Fruit fly (Drosophila melanogaster): Measurements from ENCODE around the gene Sxl.

The Sxl gene

dm6 chrX:7096495-7096995 is 1.3 kb downstream of the Sxl start (continued):
- TF ChIP-seq CG17186 (GFP tag; optimal IDR thresholded peaks at IDR 0.05) (peak; percentile 19), gce (GFP tag; IDR thresholded peaks at IDR 0.05) (0 out of 3 replicates have a peak, but pooled peaks have one; percentile 27), odd (GFP tag; optimal IDR thresholded peaks at IDR 0.05) (peak; percentile 75), CG5245 (GFP tag; optimal IDR thresholded peaks at IDR 0.05) (peak; percentile 53), CG1024 (GFP tag; IDR thresholded peaks at IDR 0.05) (no peak), Oli (tag; optimal IDR thresholded peaks at IDR 0.05) (peak; percentile 89), TFAM (GFP tag; optimal IDR thresholded peaks at IDR 0.05) (peak; percentile 2), CG7372 (GFP tag; IDR thresholded peaks at IDR 0.05) (peak; percentile 68; the same call in 1 of the 2 replicates), HmgD (GFP tag; optimal IDR thresholded peaks at IDR 0.05) (peak; percentile 26), Abd-B (GFP tag; optimal IDR thresholded peaks at IDR 0.05) (peak; percentile 69), CG15011 (GFP tag; optimal IDR thresholded peaks at IDR 0.05) (peak; percentile 80), CG7987 (GFP tag; optimal IDR thresholded peaks at IDR 0.05) (peak; percentile 68), zf30C (GFP tag; optimal IDR thresholded peaks at IDR 0.05) (no peak), Max (GFP tag; optimal IDR thresholded peaks at IDR 0.05) (peak; percentile 57), CG18476 (GFP tag; optimal IDR thresholded peaks at IDR 0.05) (peak; percentile 36), Bgb (GFP tag; IDR thresholded peaks at IDR 0.05; ENCODE audit: partially characterized antibody) (no peak), tna (GFP tag; IDR thresholded peaks at IDR 0.05; ENCODE audit: partially characterized antibody) (no peak), eve (GFP tag; optimal IDR thresholded peaks at IDR 0.05) (peak in 1 of 2 experiments; percentile 96), rib (GFP tag; IDR thresholded peaks at IDR 0.05) (peak; percentile 30; the same call in 1 of the 2 replicates), Tbp (GFP tag; optimal IDR thresholded peaks at IDR 0.05) (no peak), CG2129 (GFP tag; IDR thresholded peaks at IDR 0.05; ENCODE audit: partially characterized antibody) (no peak), CG12104 (GFP tag; optimal IDR thresholded peaks at IDR 0.05) (peak; percentile 71), C15 (GFP tag; IDR thresholded peaks at IDR 0.05) (no peak), sisA (GFP tag; IDR thresholded peaks at IDR 0.05) (peak; percentile 52), dmrt11E (tag; optimal IDR thresholded peaks at IDR 0.05) (peak; percentile 78), Antp (GFP tag; optimal IDR thresholded peaks at IDR 0.05) (peak; percentile 78), CG17328 (GFP tag; IDR thresholded peaks at IDR 0.05) (peak; percentile 67; the same call in 1 of the 2 replicates), NC2β (GFP tag; optimal IDR thresholded peaks at IDR 0.05) (peak; percentile 57), cato (GFP tag; optimal IDR thresholded peaks at IDR 0.05; ENCODE audit: borderline replicate concordance) (no peak), BEAF-32 (GFP tag; optimal IDR thresholded peaks at IDR 0.05) (no peak), CG4404 (GFP tag; IDR thresholded peaks at IDR 0.05) (peak; percentile 65; the same call in 1 of the 2 replicates), Gsc (GFP tag; IDR thresholded peaks at IDR 0.05) (no peak), Nf-YB (GFP tag; optimal IDR thresholded peaks at IDR 0.05) (peak; percentile 63), PHDP (tag; optimal IDR thresholded peaks at IDR 0.05) (peak; percentile 85), CG12236 (GFP tag; optimal IDR thresholded peaks at IDR 0.05) (peak; percentile 38), run (tag; optimal IDR thresholded peaks at IDR 0.05) (peak; percentile 51), chif (GFP tag; optimal IDR thresholded peaks at IDR 0.05) (peak; percentile 66 to 82), CG14965 (GFP tag; optimal IDR thresholded peaks at IDR 0.05; ENCODE audit: borderline replicate concordance) (peak; percentile 12), D (optimal IDR thresholded peaks at IDR 0.05) (no peak), D (GFP tag; optimal IDR thresholded peaks at IDR 0.05) (peak; percentile 78), CG33557 (GFP tag; optimal IDR thresholded peaks at IDR 0.05) (peak; percentile 84), CG6689 (GFP tag; IDR thresholded peaks at IDR 0.05) (peak; percentile 79), E2f2 (GFP tag; IDR thresholded peaks at IDR 0.05) (peak; percentile 54), crc (GFP tag; optimal IDR thresholded peaks at IDR 0.05) (peak; percentile 48), CG11695 (GFP tag; IDR thresholded peaks at IDR 0.05) (peak; percentile 82; the same call in 2 of the 3 replicates), CG11723 (GFP tag; optimal IDR thresholded peaks at IDR 0.05) (peak; percentile 76), Mrtf (GFP tag; IDR thresholded peaks at IDR 0.05) (peak; percentile 71; the same call in 2 of the 3 replicates), ab (GFP tag; optimal IDR thresholded peaks at IDR 0.05) (peak; percentile 27), kni (GFP tag; optimal IDR thresholded peaks at IDR 0.05) (peak; percentile 25), pzg (GFP tag; optimal IDR thresholded peaks at IDR 0.05) (peak; percentile 3)
